Worm (Caenorhabditis elegans) whole organism, mixed stage, embryonic: ENCODE data around the gene irld-67.

Experiments used
- M03D4.4 ChIP-seq: sonication (generic microtip); optimal IDR thresholded peaks from 2 replicates; lab custom pipeline; 2017; ENCODE audit warnings: mild to moderate bottlenecking, missing genetic modification characterization, missing compliant biosample characterization
- ces-1 ChIP-seq: fragments of 150-350 bp; optimal IDR thresholded peaks from 2 replicates; lab custom pipeline; 2014; ENCODE audit warnings: missing biosample characterization, missing genetic modification reagents, missing genetic modification characterization
- elt-1 ChIP-seq: sonication (generic microtip); optimal IDR thresholded peaks from 2 replicates; lab custom pipeline; 2017; ENCODE audit warnings: missing genetic modification characterization, mild to moderate bottlenecking, missing compliant biosample characterization, antibody characterized with exemption, moderate library complexity, borderline replicate concordance; ENCODE audit not compliant: insufficient read depth
- elt-3 ChIP-seq: fragments of 150-350 bp; optimal IDR thresholded peaks from 2 replicates; lab custom pipeline; 2014; ENCODE audit warnings: missing biosample characterization, missing genetic modification characterization
- lsy-2 ChIP-seq: fragments of 150-350 bp; optimal IDR thresholded peaks from 2 replicates; lab custom pipeline; 2014; ENCODE audit warnings: missing biosample characterization, missing genetic modification characterization
- mep-1 ChIP-seq: fragments of 150-350 bp; optimal IDR thresholded peaks from 2 replicates; lab custom pipeline; 2017; ENCODE audit warnings: missing biosample characterization, missing genetic modification reagents, missing genetic modification characterization, inconsistent platforms
- mls-2 ChIP-seq: sonication (generic microtip); optimal IDR thresholded peaks from 2 replicates; lab custom pipeline; 2016; ENCODE audit warnings: mild to moderate bottlenecking, missing genetic modification characterization, moderate library complexity, missing compliant biosample characterization
- nhr-12 ChIP-seq: fragments of 150-350 bp; optimal IDR thresholded peaks from 2 replicates; lab custom pipeline; 2014; ENCODE audit warnings: missing biosample characterization, missing genetic modification characterization
- nhr-237 ChIP-seq: fragments of 150-350 bp; optimal IDR thresholded peaks from 2 replicates; lab custom pipeline; 2014; ENCODE audit warnings: missing biosample characterization, missing genetic modification characterization
- nhr-28 ChIP-seq: fragments of 150-350 bp; optimal IDR thresholded peaks from 2 replicates; lab custom pipeline; 2014; ENCODE audit warnings: missing biosample characterization, missing genetic modification characterization
- snpc-4 ChIP-seq: fragments of 150-350 bp; optimal IDR thresholded peaks from 2 replicates; lab custom pipeline; 2014; ENCODE audit warnings: missing biosample characterization, missing genetic modification characterization
- unc-62 ChIP-seq: fragments of 150-350 bp; optimal IDR thresholded peaks from 2 replicates; lab custom pipeline; 2014; ENCODE audit warnings: missing biosample characterization, missing genetic modification reagents, missing genetic modification characterization
- ztf-11 ChIP-seq: fragments of 150-350 bp; optimal IDR thresholded peaks from 2 replicates; lab custom pipeline; 2014; ENCODE audit warnings: missing biosample characterization, missing genetic modification characterization

DNA sequence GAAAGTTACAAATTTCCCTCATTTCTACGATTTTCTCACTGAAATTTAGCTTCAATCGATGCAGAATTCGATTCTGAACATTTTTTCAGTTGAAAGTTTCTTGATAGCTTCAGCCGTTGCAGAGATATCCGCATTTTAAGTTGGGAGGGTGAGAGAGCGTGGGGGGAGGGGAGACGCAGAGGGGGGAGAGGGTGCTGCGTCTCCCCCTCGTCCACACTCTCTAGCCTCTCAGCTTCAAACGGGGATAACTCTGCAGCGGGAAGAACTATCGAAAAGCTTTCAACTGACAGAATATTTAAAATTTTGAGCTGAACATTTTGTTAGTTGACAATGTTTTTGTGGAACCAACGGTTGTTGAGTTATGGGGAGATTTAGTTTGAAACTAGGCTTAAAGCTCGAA, 12.4 kb downstream of the irld-67 start:
- TF ChIP-seq unc-62 (GFP tag; lab: Kevin White, UChicago) (no peak), mls-2 (tag; lab: Kevin White, UChicago) (no peak), M03D4.4 (no peak), snpc-4 (tag; lab: Kevin White, UChicago) (no peak), nhr-237 (no peak), ces-1 (GFP tag; lab: Kevin White, UChicago) (no peak), nhr-28 (tag; lab: Kevin White, UChicago) (no peak), lsy-2 (no peak), mep-1 (tag; lab: Kevin White, UChicago) (no peak), elt-1 (tag; lab: Kevin White, UChicago) (no peak), ztf-11 (tag; lab: Kevin White, UChicago) (no peak), nhr-12 (tag; lab: Kevin White, UChicago) (no peak), elt-3 (tag; lab: Kevin White, UChicago) (no peak)
